Worm (Caenorhabditis elegans) whole organism, early embryonic: ENCODE measurements around the gene pgap-2.

Source experiments
- B0310.2 ChIP-seq: sonication (generic microtip); optimal IDR thresholded peaks from 2 replicates; lab custom pipeline; 2016; ENCODE audit warnings: mild to moderate bottlenecking, missing genetic modification characterization, missing compliant biosample characterization
- F13C5.2 ChIP-seq: sonication (generic microtip); optimal IDR thresholded peaks from 2 replicates; lab custom pipeline; 2017; ENCODE audit warnings: mild to moderate bottlenecking, missing genetic modification characterization, inconsistent platforms, missing compliant biosample characterization
- aly-1 ChIP-seq: sonication (generic microtip); optimal IDR thresholded peaks from 2 replicates; lab custom pipeline; 2016; ENCODE audit warnings: missing genetic modification characterization, missing compliant biosample characterization
- ama-1 ChIP-seq: fragments of 150-350 bp; optimal IDR thresholded peaks from 2 replicates; lab custom pipeline; 2014
- ceh-36 ChIP-seq: sonication (generic microtip); optimal IDR thresholded peaks from 2 replicates; lab custom pipeline; 2016; ENCODE audit warnings: missing genetic modification characterization, inconsistent platforms, missing compliant biosample characterization
- ets-7 ChIP-seq: sonication (generic microtip); optimal IDR thresholded peaks from 2 replicates; lab custom pipeline; 2016; ENCODE audit warnings: missing genotype, missing genetic modification characterization, missing compliant biosample characterization
- flt-1 ChIP-seq: fragments of 200-800 bp; sonication (Bioruptor generic); IDR thresholded peaks from 2 replicates; pipeline ENCODE4 v1.3.6; 2022; ENCODE audit warnings: missing genetic modification characterization, missing compliant biosample characterization
- hmbx-1 ChIP-seq: sonication (generic microtip); optimal IDR thresholded peaks from 2 replicates; lab custom pipeline; 2016; ENCODE audit warnings: mild to moderate bottlenecking, missing genetic modification characterization, missing compliant biosample characterization
- hmg-4 ChIP-seq: fragments of 200-800 bp; sonication (Bioruptor generic); optimal IDR thresholded peaks from 2 replicates; lab custom pipeline; 2018; ENCODE audit warnings: mild to moderate bottlenecking, missing genetic modification characterization, missing compliant biosample characterization
- scrt-1 ChIP-seq: fragments of 200-800 bp; sonication (Bioruptor generic); IDR thresholded peaks from 2 replicates; pipeline ENCODE4 v1.3.6; 2022; ENCODE audit warnings: missing genetic modification characterization, missing compliant biosample characterization
- tbx-11 ChIP-seq: fragments of 200-800 bp; sonication (Bioruptor generic); IDR thresholded peaks from 2 replicates; pipeline ENCODE4 v1.3.6; 2022; ENCODE audit warnings: missing genetic modification characterization, missing compliant biosample characterization
- tbx-37 ChIP-seq: fragments of 200-800 bp; sonication (Bioruptor generic); conservative IDR thresholded peaks from 2 replicates; pipeline ENCODE4 v1.3.6; 2022; ENCODE audit warnings: missing genetic modification reagents, missing genetic modification characterization, missing compliant biosample characterization
- tra-4 ChIP-seq: sonication (generic microtip); optimal IDR thresholded peaks from 2 replicates; lab custom pipeline; 2017; ENCODE audit warnings: missing genetic modification characterization, missing compliant biosample characterization

ce11 chrIII:4699922-4700321, 5.4 kb upstream of the pgap-2 start, which contains the start of gene sel-13:
- no peak for TF ChIP-seq tbx-37 (GFP tag; lab: Robert Waterston, UW)
- TF ChIP-seq ama-1 (lab: Kevin White, UChicago) = no peak
- no peak for TF ChIP-seq ets-7 (tag; lab: Kevin White, UChicago)
- no peak for TF ChIP-seq ceh-36 (tag; lab: Kevin White, UChicago)
- no peak for TF ChIP-seq hmg-4 (GFP tag; lab: Kevin White, UChicago)
- TF ChIP-seq B0310.2 (tag; lab: Kevin White, UChicago) = no peak
- TF ChIP-seq hmbx-1 = no peak
- TF ChIP-seq tbx-11 (GFP tag; lab: Robert Waterston, UW) = no peak
- no peak for TF ChIP-seq scrt-1 (GFP tag; lab: Robert Waterston, UW)
- no peak for TF ChIP-seq tra-4 (tag; lab: Kevin White, UChicago)
- TF ChIP-seq aly-1 (tag; lab: Kevin White, UChicago) = no peak
- TF ChIP-seq F13C5.2 = no peak
- TF ChIP-seq flt-1 (GFP tag; lab: Robert Waterston, UW) = no peak
